Fruit fly (Drosophila melanogaster) whole organism, embryonic: Measurements from ENCODE around the gene CG17666.

Source experiments
- B-H1 ChIP-seq: fragments of 200-800 bp; sonication (Bioruptor generic); IDR thresholded peaks from 3 replicates; pipeline ENCODE4 v1.3.6; 2022; ENCODE audit warnings: missing biosample characterization, missing genetic modification characterization
- B-H2 ChIP-seq: fragments of 200-800 bp; sonication (Bioruptor generic); optimal IDR thresholded peaks from 2 replicates; lab custom pipeline; 2018; ENCODE audit warnings: missing biosample characterization, mild to moderate bottlenecking, missing genetic modification characterization
- BEAF-32 ChIP-seq: fragments of 200-800 bp; sonication (Bioruptor generic); optimal IDR thresholded peaks from 3 replicates; lab custom pipeline; 2017; ENCODE audit warnings: missing biosample characterization, missing genetic modification characterization, mild to moderate bottlenecking, moderate library complexity, missing genetic modification reagents
- CG10274 ChIP-seq: fragments of 200-800 bp; sonication (Bioruptor generic); optimal IDR thresholded peaks from 3 replicates; lab custom pipeline; 2017; ENCODE audit warnings: missing biosample characterization, mild to moderate bottlenecking, missing genetic modification characterization
- CG11247 ChIP-seq: fragments of 200-800 bp; sonication (Bioruptor generic); IDR thresholded peaks from 2 replicates; pipeline ENCODE4 v1.3.6; 2022; ENCODE audit warnings: missing biosample characterization, missing genetic modification characterization
- CG12236 ChIP-seq: fragments of 200-800 bp; sonication (Bioruptor generic); optimal IDR thresholded peaks from 2 replicates; lab custom pipeline; 2016; ENCODE audit warnings: missing biosample characterization, missing genetic modification characterization
- CG13424 ChIP-seq: fragments of 200-800 bp; sonication (Bioruptor generic); optimal IDR thresholded peaks from 2 replicates; lab custom pipeline; 2019; ENCODE audit warnings: missing biosample characterization, mild to moderate bottlenecking, missing genetic modification characterization, moderate library complexity
- CG14965 ChIP-seq: fragments of 200-800 bp; sonication (Bioruptor generic); optimal IDR thresholded peaks from 2 replicates; lab custom pipeline; 2016; ENCODE audit warnings: missing biosample characterization, missing genetic modification characterization, borderline replicate concordance
- CG15011 ChIP-seq: fragments of 200-800 bp; sonication (Bioruptor generic); optimal IDR thresholded peaks from 3 replicates; lab custom pipeline; 2018; ENCODE audit warnings: missing biosample characterization, mild to moderate bottlenecking, missing genetic modification characterization
- CG17802 ChIP-seq: fragments of 200-800 bp; sonication (Bioruptor generic); optimal IDR thresholded peaks from 2 replicates; lab custom pipeline; 2018; ENCODE audit warnings: missing biosample characterization, mild to moderate bottlenecking, missing genetic modification characterization, moderate library complexity
- CG17912 ChIP-seq: fragments of 200-800 bp; sonication (Bioruptor generic); optimal IDR thresholded peaks from 2 replicates; lab custom pipeline; 2018; ENCODE audit warnings: missing biosample characterization, mild to moderate bottlenecking, missing genetic modification characterization
- CG18011 ChIP-seq: fragments of 200-800 bp; sonication (Bioruptor generic); optimal IDR thresholded peaks from 2 replicates; lab custom pipeline; 2017; ENCODE audit warnings: missing biosample characterization, missing genetic modification characterization, mild to moderate bottlenecking, moderate library complexity, missing genotype
- CG18476 ChIP-seq: fragments of 200-800 bp; sonication (Bioruptor generic); optimal IDR thresholded peaks from 2 replicates; lab custom pipeline; 2016; ENCODE audit warnings: missing biosample characterization, mild to moderate bottlenecking, missing genetic modification characterization
- CG31224 ChIP-seq: fragments of 200-800 bp; sonication (Bioruptor generic); IDR thresholded peaks from 2 replicates; pipeline ENCODE4 v1.3.6; 2022; ENCODE audit warnings: missing biosample characterization, missing genetic modification characterization
- CG3995 ChIP-seq: fragments of 200-800 bp; sonication (Bioruptor generic); optimal IDR thresholded peaks from 3 replicates; lab custom pipeline; 2016; ENCODE audit warnings: missing biosample characterization, missing genetic modification characterization
- CG6175 ChIP-seq: fragments of 200-800 bp; sonication (Bioruptor generic); IDR thresholded peaks from 3 replicates; pipeline ENCODE4 v1.3.6; 2022; ENCODE audit warnings: missing biosample characterization, missing genetic modification characterization
- CG6254 ChIP-seq: fragments of 200-800 bp; sonication (Bioruptor generic); optimal IDR thresholded peaks from 3 replicates; lab custom pipeline; 2017; ENCODE audit warnings: mild to moderate bottlenecking, missing biosample characterization, missing genetic modification reagents, missing genetic modification characterization
- CG6683 ChIP-seq: fragments of 200-800 bp; sonication (Bioruptor generic); optimal IDR thresholded peaks from 2 replicates; lab custom pipeline; 2017; ENCODE audit warnings: missing biosample characterization, mild to moderate bottlenecking, missing genetic modification characterization, missing genetic modification reagents
- CG6689 ChIP-seq: fragments of 200-800 bp; sonication (Bioruptor generic); IDR thresholded peaks from 2 replicates; pipeline ENCODE4 v1.3.6; 2022; ENCODE audit warnings: missing biosample characterization, missing genetic modification characterization
- CG6765 ChIP-seq: fragments of 200-800 bp; sonication (Bioruptor generic); optimal IDR thresholded peaks from 3 replicates; lab custom pipeline; 2017; ENCODE audit warnings: missing biosample characterization, mild to moderate bottlenecking, missing genetic modification characterization
- CG6813 ChIP-seq: fragments of 200-800 bp; sonication (Bioruptor generic); optimal IDR thresholded peaks from 2 replicates; lab custom pipeline; 2017; ENCODE audit warnings: missing biosample characterization, missing genetic modification characterization, mild to moderate bottlenecking, moderate library complexity, missing genetic modification reagents
- CG7372 ChIP-seq: fragments of 200-800 bp; sonication (Bioruptor generic); IDR thresholded peaks from 2 replicates; pipeline ENCODE4 v1.3.6; 2022; ENCODE audit warnings: missing biosample characterization, missing genetic modification characterization
- CG7987 ChIP-seq: fragments of 200-800 bp; sonication (Bioruptor generic); optimal IDR thresholded peaks from 2 replicates; lab custom pipeline; 2018; ENCODE audit warnings: missing biosample characterization, mild to moderate bottlenecking, missing genetic modification characterization, moderate library complexity
- CG8478 ChIP-seq: fragments of >200 bp; optimal IDR thresholded peaks from 2 replicates; lab custom pipeline; 2018
- CG9437 ChIP-seq: fragments of 200-800 bp; sonication (Bioruptor generic); optimal IDR thresholded peaks from 2 replicates; lab custom pipeline; 2018; ENCODE audit warnings: missing biosample characterization, mild to moderate bottlenecking, missing genetic modification characterization
- Chrac-16 ChIP-seq: fragments of 200-800 bp; sonication (Bioruptor generic); optimal IDR thresholded peaks from 3 replicates; lab custom pipeline; 2016; ENCODE audit warnings: missing biosample characterization, missing genetic modification characterization
- Dll ChIP-seq: fragments of 200-800 bp; sonication (Bioruptor generic); IDR thresholded peaks from 4 replicates; pipeline ENCODE4 v1.3.6; 2022; ENCODE audit warnings: missing biosample characterization, missing genetic modification characterization; ENCODE audit not compliant: partially characterized antibody
- E2f1 ChIP-seq: fragments of 200-800 bp; sonication (Bioruptor generic); IDR thresholded peaks from 2 replicates; pipeline ENCODE4 v1.3.6; 2022; ENCODE audit warnings: missing biosample characterization, missing genetic modification characterization
- E2f2 ChIP-seq: fragments of 200-800 bp; sonication (Bioruptor generic); IDR thresholded peaks from 2 replicates; pipeline ENCODE4 v1.3.6; 2022; ENCODE audit warnings: missing biosample characterization, missing genetic modification characterization
- HmgD ChIP-seq: fragments of 200-800 bp; sonication (Bioruptor generic); optimal IDR thresholded peaks from 3 replicates; lab custom pipeline; 2016; ENCODE audit warnings: missing biosample characterization, missing genetic modification characterization
- Lhr ChIP-seq: fragments of 200-800 bp; sonication (Bioruptor generic); optimal IDR thresholded peaks from 3 replicates; lab custom pipeline; 2017; ENCODE audit warnings: mild to moderate bottlenecking, missing biosample characterization, missing genetic modification reagents, missing genetic modification characterization
- Myb ChIP-seq: fragments of 200-800 bp; sonication (Bioruptor generic); optimal IDR thresholded peaks from 2 replicates; lab custom pipeline; 2016; ENCODE audit warnings: missing biosample characterization, missing genetic modification characterization
- NFAT ChIP-seq: fragments of 200-800 bp; sonication (Bioruptor generic); IDR thresholded peaks from 2 replicates; pipeline ENCODE4 v1.3.6; 2022; ENCODE audit warnings: missing biosample characterization, missing genetic modification characterization
- Nf-YC ChIP-seq: fragments of 200-800 bp; optimal IDR thresholded peaks from 3 replicates; lab custom pipeline; 2019; ENCODE audit warnings: missing biosample characterization, mild to moderate bottlenecking, missing genetic modification characterization, moderate library complexity
- Poxn ChIP-seq: fragments of 200-800 bp; sonication (Bioruptor generic); IDR thresholded peaks from 2 replicates; pipeline ENCODE4 v1.3.6; 2022; ENCODE audit warnings: missing biosample characterization, missing genetic modification characterization
- Rfx ChIP-seq: fragments of 200-800 bp; sonication (Bioruptor generic); IDR thresholded peaks from 2 replicates; pipeline ENCODE4 v1.3.6; 2022; ENCODE audit warnings: missing biosample characterization, missing genetic modification characterization
- bigmax ChIP-seq: fragments of 200-800 bp; sonication (Bioruptor generic); optimal IDR thresholded peaks from 2 replicates; lab custom pipeline; 2018; ENCODE audit warnings: missing biosample characterization, mild to moderate bottlenecking, missing genetic modification characterization
- chif ChIP-seq, 2 experiments: fragments of 200-800 bp; sonication (Bioruptor generic); optimal IDR thresholded peaks; 3 replicates each; lab custom pipeline; 2016; ENCODE audit warnings: missing biosample characterization in 2 of 2, missing genetic modification characterization in 2 of 2
- corto ChIP-seq: fragments of 200-800 bp; sonication (Bioruptor generic); optimal IDR thresholded peaks from 2 replicates; lab custom pipeline; 2016; ENCODE audit warnings: missing biosample characterization, mild to moderate bottlenecking, missing genetic modification characterization, moderate library complexity
- dmrt11E ChIP-seq: fragments of 200-800 bp; sonication (Bioruptor generic); optimal IDR thresholded peaks from 3 replicates; lab custom pipeline; 2018; ENCODE audit warnings: missing biosample characterization, mild to moderate bottlenecking, missing genetic modification characterization, moderate library complexity
- her ChIP-seq: fragments of 200-800 bp; sonication (Bioruptor generic); optimal IDR thresholded peaks from 2 replicates; lab custom pipeline; 2016; ENCODE audit warnings: missing biosample characterization, missing genetic modification characterization
- inv ChIP-seq: fragments of 200-800 bp; sonication (Bioruptor generic); IDR thresholded peaks from 2 replicates; pipeline ENCODE4 v1.3.6; 2022; ENCODE audit warnings: missing biosample characterization, missing genetic modification characterization; ENCODE audit not compliant: partially characterized antibody
- ken ChIP-seq: fragments of 200-800 bp; sonication (Bioruptor generic); IDR thresholded peaks from 3 replicates; pipeline ENCODE4 v1.3.6; 2022; ENCODE audit warnings: missing biosample characterization, missing genetic modification characterization
- lbe ChIP-seq: fragments of 200-800 bp; sonication (Bioruptor generic); optimal IDR thresholded peaks from 2 replicates; lab custom pipeline; 2016; ENCODE audit warnings: missing biosample characterization, mild to moderate bottlenecking, missing genetic modification characterization
- lmd ChIP-seq: fragments of 200-800 bp; sonication (Bioruptor generic); IDR thresholded peaks from 2 replicates; pipeline ENCODE4 v1.3.6; 2022; ENCODE audit warnings: missing biosample characterization, missing genetic modification characterization
- onecut ChIP-seq: fragments of 200-800 bp; sonication (Bioruptor generic); IDR thresholded peaks from 2 replicates; pipeline ENCODE4 v1.3.6; 2022; ENCODE audit warnings: missing biosample characterization, missing genetic modification characterization
- peb ChIP-seq: fragments of 200-800 bp; sonication (Bioruptor generic); IDR thresholded peaks from 2 replicates; pipeline ENCODE4 v1.3.6; 2022; ENCODE audit warnings: missing biosample characterization, missing genetic modification characterization
- sima ChIP-seq: fragments of 200-800 bp; sonication (Bioruptor generic); optimal IDR thresholded peaks from 2 replicates; lab custom pipeline; 2016; ENCODE audit warnings: missing biosample characterization, missing genetic modification characterization
- ssp ChIP-seq: fragments of 200-800 bp; sonication (Bioruptor generic); IDR thresholded peaks from 2 replicates; pipeline ENCODE4 v1.3.6; 2022; ENCODE audit warnings: missing biosample characterization, missing genetic modification characterization
- usp ChIP-seq: fragments of >200 bp; optimal IDR thresholded peaks from 2 replicates; lab custom pipeline; 2017; ENCODE audit warnings: missing biosample characterization, missing genetic modification characterization
- zen2 ChIP-seq: fragments of 200-800 bp; sonication (Bioruptor generic); IDR thresholded peaks from 3 replicates; pipeline ENCODE4 v1.3.6; 2022; ENCODE audit warnings: missing biosample characterization, missing genetic modification characterization; ENCODE audit not compliant: partially characterized antibody

Gene CG17666

DNA sequence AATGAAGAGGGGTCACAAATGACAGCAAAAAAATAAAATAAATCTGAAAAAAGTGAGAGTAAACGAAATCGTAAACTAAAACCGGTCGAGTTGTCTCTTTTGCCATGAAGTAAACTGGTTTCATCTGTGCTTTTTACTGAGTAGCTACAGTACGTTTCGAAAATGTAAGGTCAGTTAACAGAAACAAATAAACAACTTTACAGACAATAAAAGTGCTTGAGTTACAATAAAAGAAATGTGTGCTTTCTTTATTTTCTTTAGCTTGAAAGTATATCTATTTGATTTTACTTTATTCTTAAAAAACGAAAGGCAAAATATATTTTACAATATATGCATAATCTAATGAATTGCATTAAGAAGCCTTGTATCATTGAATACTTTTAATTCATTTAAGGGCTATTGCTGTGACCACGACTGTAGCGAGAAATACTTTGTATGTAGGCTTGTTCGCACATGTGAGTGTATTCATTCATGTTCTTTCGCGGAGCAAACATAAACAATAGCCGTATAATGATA lies 11.9 kb downstream of the CG17666 start (continued):
- TF ChIP-seq her (GFP tag; lab: Kevin White, UChicago) (no peak), BEAF-32 (GFP tag; lab: Kevin White, UChicago) (no peak), Rfx (GFP tag; lab: Robert Waterston, UW) (peak; percentile 71), ken (no peak), CG6765 (GFP tag; lab: Kevin White, UChicago) (no peak), lbe (GFP tag; lab: Kevin White, UChicago) (peak; percentile 64), Dll (no peak), CG3995 (GFP tag; lab: Kevin White, UChicago) (peak; percentile 20), CG9437 (peak; percentile 52), corto (GFP tag; lab: Kevin White, UChicago) (peak; percentile 55), CG18476 (peak; percentile 10), Lhr (GFP tag; lab: Kevin White, UChicago) (no peak), E2f1 (GFP tag; lab: Robert Waterston, UW) (no peak; the same call in 1 of the 2 replicates), CG18011 (GFP tag; lab: Kevin White, UChicago) (no peak), peb (GFP tag; lab: Robert Waterston, UW) (no peak), usp (GFP tag; lab: Kevin White, UChicago) (no peak), CG7987 (GFP tag; lab: Kevin White, UChicago) (no peak), Poxn (GFP tag; lab: Robert Waterston, UW) (no peak), B-H2 (GFP tag; lab: Kevin White, UChicago) (no peak), CG17802 (tag; lab: Kevin White, UChicago) (no peak), chif (GFP tag; optimal IDR thresholded peaks at IDR 0.05; lab: Kevin White, UChicago) (peak in 1 of 2 experiments; percentile 6), CG12236 (GFP tag; lab: Kevin White, UChicago) (no peak), Myb (GFP tag; lab: Kevin White, UChicago) (no peak), CG10274 (GFP tag; lab: Kevin White, UChicago) (peak; percentile 1), zen2 (GFP tag; lab: Robert Waterston, UW) (no peak), NFAT (GFP tag; lab: Robert Waterston, UW) (no peak), CG11247 (GFP tag; lab: Robert Waterston, UW) (no peak), CG6683 (no peak), bigmax (GFP tag; lab: Kevin White, UChicago) (no peak), CG15011 (peak; percentile 15), lmd (peak; percentile 64; the same call in 1 of the 2 replicates), Nf-YC (tag; lab: Kevin White, UChicago) (peak; percentile 63), sima (GFP tag; lab: Kevin White, UChicago) (no peak), CG6175 (GFP tag; lab: Robert Waterston, UW) (no peak), CG8478 (lab: Kevin White, UChicago) (no peak), dmrt11E (peak; percentile 24), HmgD (no peak), CG7372 (GFP tag; lab: Robert Waterston, UW) (0 out of 2 replicates have a peak, but pooled peaks have one; percentile 40), CG31224 (GFP tag; lab: Robert Waterston, UW) (0 out of 2 replicates have a peak, but pooled peaks have one; percentile 10), onecut (GFP tag; lab: Robert Waterston, UW) (no peak), ssp (GFP tag; lab: Robert Waterston, UW) (no peak), E2f2 (GFP tag; lab: Robert Waterston, UW) (peak; percentile 35; the same call in 1 of the 2 replicates), CG6689 (GFP tag; lab: Robert Waterston, UW) (peak; percentile 60), CG17912 (no peak), CG13424 (tag; lab: Kevin White, UChicago) (peak; percentile 78), CG6254 (GFP tag; lab: Kevin White, UChicago) (no peak), B-H1 (GFP tag; lab: Robert Waterston, UW) (no peak), Chrac-16 (peak; percentile 47), CG6813 (GFP tag; lab: Kevin White, UChicago) (peak; percentile 61), inv (GFP tag; lab: Robert Waterston, UW) (no peak), CG14965 (no peak)
